Fruit fly (Drosophila melanogaster): ENCODE results near the gene hay.
A peak's percentile ranks its signal among the peaks of the same experiment; 100 is the strongest.

hay gene

DNA sequence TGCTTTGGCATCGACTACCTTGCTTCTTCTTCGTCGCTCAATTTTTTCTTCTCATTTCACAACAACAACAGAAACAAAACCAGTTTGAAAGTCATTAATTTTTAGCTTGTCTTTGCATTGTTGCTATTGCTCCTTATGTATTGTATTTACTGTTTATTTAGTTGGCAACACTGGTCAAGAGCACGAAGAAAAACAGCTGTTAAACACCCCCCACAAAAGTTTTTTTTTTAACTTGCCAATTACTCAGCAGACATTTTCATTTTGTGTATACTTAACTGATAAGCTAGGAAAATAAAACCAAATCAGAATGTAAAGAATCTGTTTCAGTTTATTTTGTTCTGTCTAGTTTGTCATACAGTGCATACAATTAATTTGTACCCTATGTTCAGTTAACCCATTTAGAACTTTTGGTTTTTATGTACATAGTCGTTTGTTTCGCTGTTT, 48.9 kb downstream of the hay start (continued):
- peak; percentile 8 for TF ChIP-seq CG30403 (GFP tag; optimal IDR thresholded peaks at IDR 0.05)
- peak; percentile 38 for TF ChIP-seq Hand (GFP tag; optimal IDR thresholded peaks at IDR 0.05)
- no peak for TF ChIP-seq CG9609 (GFP tag; optimal IDR thresholded peaks at IDR 0.05)
- TF ChIP-seq oc (tag; optimal IDR thresholded peaks at IDR 0.05): peak; percentile 25
- TF ChIP-seq CG2120 (GFP tag; optimal IDR thresholded peaks at IDR 0.05): peak; percentile 49
- no peak for TF ChIP-seq prd (optimal IDR thresholded peaks at IDR 0.05)
- TF ChIP-seq prd (GFP tag; IDR thresholded peaks at IDR 0.05): 0 out of 3 replicates have a peak, but pooled peaks have one; percentile 12
- peak; percentile 3 for TF ChIP-seq Atf-2 (GFP tag; optimal IDR thresholded peaks at IDR 0.05)
- peak; percentile 66 for TF ChIP-seq CG6765 (GFP tag; optimal IDR thresholded peaks at IDR 0.05)
- TF ChIP-seq CG1792 (GFP tag; optimal IDR thresholded peaks at IDR 0.05): no peak
- no peak for TF ChIP-seq Lpt (GFP tag; optimal IDR thresholded peaks at IDR 0.05)
- no peak for TF ChIP-seq lbe (GFP tag; optimal IDR thresholded peaks at IDR 0.05)
- no peak for TF ChIP-seq Dip3 (GFP tag; optimal IDR thresholded peaks at IDR 0.05)
- TF ChIP-seq PHDP (tag; optimal IDR thresholded peaks at IDR 0.05): peak; percentile 49
- peak; percentile 57 for TF ChIP-seq lab (GFP tag; optimal IDR thresholded peaks at IDR 0.05)
- no peak for TF ChIP-seq CG9817 (tag; optimal IDR thresholded peaks at IDR 0.05)
- TF ChIP-seq gem (tag; optimal IDR thresholded peaks at IDR 0.05): peak; percentile 46
- no peak for TF ChIP-seq Taf1 (GFP tag; IDR thresholded peaks at IDR 0.05)
- TF ChIP-seq pnt (GFP tag; optimal IDR thresholded peaks at IDR 0.05): no peak
- TF ChIP-seq B-H2 (GFP tag; optimal IDR thresholded peaks at IDR 0.05): peak; percentile 21
- no peak for TF ChIP-seq sens-2 (GFP tag; IDR thresholded peaks at IDR 0.05)
- no peak for TF ChIP-seq CkIIα-i1 (GFP tag; IDR thresholded peaks at IDR 0.05)
- no peak for TF ChIP-seq CG31365 (tag; optimal IDR thresholded peaks at IDR 0.05)
- TF ChIP-seq Dfd (GFP tag; optimal IDR thresholded peaks at IDR 0.05): no peak
- TF ChIP-seq Bteb2 (GFP tag; optimal IDR thresholded peaks at IDR 0.05): peak; percentile 2
- TF ChIP-seq eve (GFP tag; optimal IDR thresholded peaks at IDR 0.05): no peak
- TF ChIP-seq CG18011 (GFP tag; optimal IDR thresholded peaks at IDR 0.05): peak; percentile 36
- TF ChIP-seq TFAM (GFP tag; optimal IDR thresholded peaks at IDR 0.05): no peak
- TF ChIP-seq Max (GFP tag; optimal IDR thresholded peaks at IDR 0.05): no peak
- peak; percentile 50 for TF ChIP-seq CG12659 (GFP tag; optimal IDR thresholded peaks at IDR 0.05)
- TF ChIP-seq fd3F (GFP tag; optimal IDR thresholded peaks at IDR 0.05): peak; percentile 40
- peak; percentile 21; the same call in 1 of the 2 replicates for TF ChIP-seq Awh (GFP tag; IDR thresholded peaks at IDR 0.05)
- peak; percentile 33; the same call in 1 of the 2 replicates for TF ChIP-seq Ada2b (GFP tag; IDR thresholded peaks at IDR 0.05)
- TF ChIP-seq ftz-f1 (GFP tag; optimal IDR thresholded peaks at IDR 0.05): no peak
- TF ChIP-seq tx (GFP tag; optimal IDR thresholded peaks at IDR 0.05): peak; percentile 9
- no peak for TF ChIP-seq CG1603 (tag; optimal IDR thresholded peaks at IDR 0.05)
- TF ChIP-seq CG14860 (GFP tag; IDR thresholded peaks at IDR 0.05; ENCODE audit: partially characterized antibody): no peak
- no peak for TF ChIP-seq CG1647 (GFP tag; optimal IDR thresholded peaks at IDR 0.05)
- TF ChIP-seq Myb (GFP tag; optimal IDR thresholded peaks at IDR 0.05): no peak
- 0 out of 2 replicates have a peak, but pooled peaks have one; percentile 24 for TF ChIP-seq Ptx1 (GFP tag; IDR thresholded peaks at IDR 0.05)
- TF ChIP-seq ci (GFP tag; IDR thresholded peaks at IDR 0.05): 0 out of 3 replicates have a peak, but pooled peaks have one; percentile 32
- no peak for TF ChIP-seq gce (GFP tag; IDR thresholded peaks at IDR 0.05)
- peak; percentile 36 for TF ChIP-seq CG14710 (tag; optimal IDR thresholded peaks at IDR 0.05)
- TF ChIP-seq tna (GFP tag; IDR thresholded peaks at IDR 0.05; ENCODE audit: partially characterized antibody): no peak
- TF ChIP-seq Blimp-1 (GFP tag; optimal IDR thresholded peaks at IDR 0.05): peak; percentile 38
- TF ChIP-seq Nf-YB (GFP tag; optimal IDR thresholded peaks at IDR 0.05): no peak
- peak; percentile 8 to 33 for TF ChIP-seq dpn (GFP tag; optimal IDR thresholded peaks at IDR 0.05)
- TF ChIP-seq CG6813 (GFP tag; optimal IDR thresholded peaks at IDR 0.05): peak; percentile 53
- no peak for TF ChIP-seq peb (GFP tag; IDR thresholded peaks at IDR 0.05)
- no peak for TF ChIP-seq Stat92E (GFP tag; optimal IDR thresholded peaks at IDR 0.05)
- TF ChIP-seq stc (GFP tag; IDR thresholded peaks at IDR 0.05): 0 out of 2 replicates have a peak, but pooled peaks have one; percentile 10
